Worm (Caenorhabditis elegans): Measurements from ENCODE around the gene fbxb-5.

- TF ChIP-seq pha-2 (tag; optimal IDR thresholded peaks at IDR 0.05) (no peak), hlh-8 (tag; optimal IDR thresholded peaks at IDR 0.05) (no peak), hlh-13 (GFP tag; optimal IDR thresholded peaks at IDR 0.05) (no peak), pat-9 (tag; optimal IDR thresholded peaks at IDR 0.05) (no peak), hlh-30 (tag; optimal IDR thresholded peaks at IDR 0.05; ENCODE audit: insufficient read depth) (no peak), lin-11 (tag; optimal IDR thresholded peaks at IDR 0.05) (no peak), ama-1 (optimal IDR thresholded peaks at IDR 0.05) (no peak), tbx-7 (tag; optimal IDR thresholded peaks at IDR 0.05) (no peak), pag-3 (tag; optimal IDR thresholded peaks at IDR 0.05; ENCODE audit: borderline replicate concordance) (no peak), F13H6.1 (tag; optimal IDR thresholded peaks at IDR 0.05) (no peak)
Measured at ce11 chrII:1688813-1689212, 33.5 kb downstream of the fbxb-5 start, which contains the start of the genes fbxb-18 and fbxb-19.
